Worm (Caenorhabditis elegans) whole organism, young adult: ENCODE results near the gene cex-2.

ENCODE experiments used
- B0035.1 ChIP-seq: sonication (generic microtip); optimal IDR thresholded peaks from 2 replicates; lab custom pipeline; 2016; ENCODE audit warnings: missing genetic modification characterization, mild to moderate bottlenecking, missing compliant biosample characterization, missing genotype, missing genetic modification reagents
- B0336.3 ChIP-seq: fragments of 200-800 bp; sonication (Bioruptor generic); IDR thresholded peaks from 2 replicates; pipeline ENCODE4 v1.3.6; 2022; ENCODE audit warnings: missing genetic modification characterization, missing compliant biosample characterization
- F52B5.7 ChIP-seq: sonication (generic microtip); optimal IDR thresholded peaks from 2 replicates; lab custom pipeline; 2016; ENCODE audit warnings: mild to moderate bottlenecking, missing genetic modification characterization, missing compliant biosample characterization
- F57A8.1 ChIP-seq: fragments of 200-800 bp; sonication (Bioruptor generic); optimal IDR thresholded peaks from 2 replicates; lab custom pipeline; 2018; ENCODE audit warnings: mild to moderate bottlenecking, missing genetic modification characterization, moderate library complexity, missing compliant biosample characterization
- Y67H2A.10 ChIP-seq: fragments of 200-800 bp; sonication (Bioruptor generic); conservative IDR thresholded peaks from 2 replicates; pipeline ENCODE4 v1.3.6; 2022; ENCODE audit warnings: missing genetic modification reagents, missing genetic modification characterization, missing compliant biosample characterization
- ama-1 ChIP-seq, 3 experiments: fragments of 150-350 bp in 1 of 3; sonication (generic microtip) in 2 of 3; optimal IDR thresholded peaks; 2 replicates each; lab custom pipeline; 2014 to 2018; ENCODE audit warnings: missing biosample characterization in 2 of 3, missing genetic modification characterization in 2 of 3, missing genetic modification reagents in 2 of 3
- bed-1 ChIP-seq: fragments of 200-800 bp; sonication (Bioruptor generic); IDR thresholded peaks from 2 replicates; pipeline ENCODE4 v1.3.6; 2022; ENCODE audit warnings: missing genetic modification reagents, missing genetic modification characterization, missing compliant biosample characterization
- egl-44 ChIP-seq: fragments of 200-800 bp; sonication (Bioruptor generic); IDR thresholded peaks from 2 replicates; pipeline ENCODE4 v1.3.6; 2022; ENCODE audit warnings: missing genetic modification reagents, missing genetic modification characterization, missing compliant biosample characterization
- egrh-3 ChIP-seq: fragments of 200-800 bp; sonication (Bioruptor generic); IDR thresholded peaks from 2 replicates; pipeline ENCODE4 v1.3.6; 2022; ENCODE audit warnings: missing genetic modification reagents, missing genetic modification characterization, missing compliant biosample characterization
- ets-4 ChIP-seq: fragments of 200-800 bp; sonication (Bioruptor generic); optimal IDR thresholded peaks from 2 replicates; lab custom pipeline; 2018; ENCODE audit warnings: mild to moderate bottlenecking, missing genetic modification characterization, missing compliant biosample characterization
- him-1 ChIP-seq: sonication (generic microtip); optimal IDR thresholded peaks from 2 replicates; lab custom pipeline; 2016; ENCODE audit warnings: missing genotype, missing genetic modification reagents, missing genetic modification characterization, missing compliant biosample characterization
- hlh-12 ChIP-seq: sonication (generic microtip); optimal IDR thresholded peaks from 2 replicates; lab custom pipeline; 2016; ENCODE audit warnings: missing genetic modification characterization, missing compliant biosample characterization
- hlh-26 ChIP-seq: fragments of 200-800 bp; sonication (Bioruptor generic); conservative IDR thresholded peaks from 2 replicates; pipeline ENCODE4 v1.3.6; 2022; ENCODE audit warnings: missing genetic modification reagents, missing genetic modification characterization, missing compliant biosample characterization
- hmg-1.2 ChIP-seq: fragments of 200-800 bp; sonication (Bioruptor generic); IDR thresholded peaks from 2 replicates; pipeline ENCODE4 v1.3.6; 2022; ENCODE audit warnings: missing genetic modification reagents, missing genetic modification characterization, missing compliant biosample characterization
- hmg-20 ChIP-seq: fragments of 200-800 bp; sonication (Bioruptor generic); IDR thresholded peaks from 2 replicates; pipeline ENCODE4 v1.3.6; 2022; ENCODE audit warnings: missing genetic modification reagents, missing genetic modification characterization, missing compliant biosample characterization
- lin-40 ChIP-seq: sonication (generic microtip); optimal IDR thresholded peaks from 2 replicates; lab custom pipeline; 2016; ENCODE audit warnings: missing genetic modification characterization, mild to moderate bottlenecking, missing compliant biosample characterization, missing genotype, missing genetic modification reagents
- lir-1 ChIP-seq: fragments of 200-800 bp; sonication (Bioruptor generic); conservative IDR thresholded peaks from 2 replicates; pipeline ENCODE4 v1.3.6; 2022; ENCODE audit warnings: missing genetic modification reagents, missing genetic modification characterization, missing compliant biosample characterization
- madf-3 ChIP-seq: fragments of 200-800 bp; sonication (Bioruptor generic); IDR thresholded peaks from 2 replicates; pipeline ENCODE4 v1.3.6; 2022; ENCODE audit warnings: missing genetic modification reagents, missing genetic modification characterization, missing compliant biosample characterization
- madf-8 ChIP-seq: fragments of 200-800 bp; sonication (Bioruptor generic); conservative IDR thresholded peaks from 2 replicates; pipeline ENCODE4 v1.3.6; 2022; ENCODE audit warnings: missing genetic modification reagents, missing genetic modification characterization, missing compliant biosample characterization
- mxl-1 ChIP-seq: sonication (generic microtip); optimal IDR thresholded peaks from 2 replicates; lab custom pipeline; 2016; ENCODE audit warnings: missing genetic modification characterization, missing compliant biosample characterization
- nfya-1 ChIP-seq: sonication (generic microtip); optimal IDR thresholded peaks from 2 replicates; lab custom pipeline; 2017; ENCODE audit warnings: antibody characterized with exemption, missing compliant biosample characterization, missing genetic modification characterization, borderline replicate concordance; ENCODE audit not compliant: insufficient read depth
- nfyb-1 ChIP-seq: fragments of 200-800 bp; sonication (Bioruptor generic); IDR thresholded peaks from 2 replicates; pipeline ENCODE4 v1.3.6; 2022; ENCODE audit warnings: missing genetic modification reagents, missing genetic modification characterization, missing compliant biosample characterization
- nhr-179 ChIP-seq: sonication (generic microtip); optimal IDR thresholded peaks from 2 replicates; lab custom pipeline; 2016; ENCODE audit warnings: mild to moderate bottlenecking, missing genetic modification characterization, missing compliant biosample characterization
- nhr-27 ChIP-seq: fragments of 200-800 bp; sonication (Bioruptor generic); optimal IDR thresholded peaks from 2 replicates; lab custom pipeline; 2018; ENCODE audit warnings: mild to moderate bottlenecking, missing genetic modification characterization, moderate library complexity, missing compliant biosample characterization
- nhr-80 ChIP-seq: sonication (generic microtip); optimal IDR thresholded peaks from 2 replicates; lab custom pipeline; 2016; ENCODE audit warnings: missing genetic modification characterization, missing compliant biosample characterization
- nhr-90 ChIP-seq: sonication (generic microtip); optimal IDR thresholded peaks from 2 replicates; lab custom pipeline; 2016; ENCODE audit warnings: missing genotype, mild to moderate bottlenecking, missing genetic modification characterization, missing compliant biosample characterization
- rec-8 ChIP-seq, 2 experiments: sonication (generic microtip); optimal IDR thresholded peaks; 2 replicates each; lab custom pipeline; 2016; ENCODE audit warnings: mild to moderate bottlenecking in 2 of 2, missing genetic modification characterization in 2 of 2, missing genetic modification reagents in 2 of 2, missing genotype in 2 of 2, missing biosample characterization in 1 of 2, missing compliant biosample characterization in 1 of 2, moderate library complexity in 1 of 2
- sdz-38 ChIP-seq: sonication (generic microtip); optimal IDR thresholded peaks from 2 replicates; lab custom pipeline; 2016; ENCODE audit warnings: missing genotype, missing genetic modification characterization, missing compliant biosample characterization
- sea-2 ChIP-seq: fragments of 200-800 bp; sonication (Bioruptor generic); IDR thresholded peaks from 2 replicates; pipeline ENCODE4 v1.3.6; 2022; ENCODE audit warnings: missing genetic modification characterization, missing compliant biosample characterization
- snpc-4 ChIP-seq, 5 experiments: fragments of 150-350 bp in 1 of 5; sonication (generic microtip) in 4 of 5; optimal IDR thresholded peaks; 2 replicates each; lab custom pipeline; 2014 to 2018; ENCODE audit warnings: missing genetic modification characterization in 5 of 5, missing biosample characterization in 3 of 5, antibody characterized with exemption in 2 of 5, mild to moderate bottlenecking in 2 of 5, missing compliant biosample characterization in 2 of 5, missing genotype in 2 of 5, moderate library complexity in 2 of 5, missing genetic modification reagents in 1 of 5
- tbx-9 ChIP-seq: sonication (generic microtip); optimal IDR thresholded peaks from 2 replicates; lab custom pipeline; 2016; ENCODE audit warnings: borderline replicate concordance, missing genetic modification characterization, inconsistent platforms, missing compliant biosample characterization
- unc-130 ChIP-seq: sonication (generic microtip); optimal IDR thresholded peaks from 2 replicates; lab custom pipeline; 2016; ENCODE audit warnings: missing genetic modification reagents, missing genetic modification characterization, missing compliant biosample characterization
- xnd-1 ChIP-seq: sonication (generic microtip); optimal IDR thresholded peaks from 2 replicates; lab custom pipeline; 2016; ENCODE audit warnings: missing genotype, missing genetic modification reagents, missing genetic modification characterization, missing compliant biosample characterization
- zfh-2 ChIP-seq: fragments of 200-800 bp; sonication (Bioruptor generic); conservative IDR thresholded peaks from 2 replicates; pipeline ENCODE4 v1.3.6; 2022; ENCODE audit warnings: missing genetic modification reagents, missing genetic modification characterization, missing compliant biosample characterization
- zim-3 ChIP-seq: sonication (generic microtip); optimal IDR thresholded peaks from 2 replicates; lab custom pipeline; 2017; ENCODE audit warnings: mild to moderate bottlenecking, missing genetic modification characterization, moderate library complexity, missing compliant biosample characterization
- ztf-18 ChIP-seq: sonication (generic microtip); optimal IDR thresholded peaks from 2 replicates; lab custom pipeline; 2016; ENCODE audit warnings: missing genotype, mild to moderate bottlenecking, missing genetic modification characterization, missing compliant biosample characterization
- ztf-25 ChIP-seq: fragments of 200-800 bp; sonication (Bioruptor generic); IDR thresholded peaks from 2 replicates; pipeline ENCODE4 v1.3.6; 2022; ENCODE audit warnings: missing genetic modification reagents, missing genetic modification characterization, missing compliant biosample characterization
- ztf-28 ChIP-seq: fragments of 200-800 bp; sonication (Bioruptor generic); IDR thresholded peaks from 2 replicates; pipeline ENCODE4 v1.3.6; 2022; ENCODE audit warnings: missing genetic modification reagents, missing genetic modification characterization, missing compliant biosample characterization
- ztf-3 ChIP-seq: fragments of 200-800 bp; sonication (Bioruptor generic); optimal IDR thresholded peaks from 2 replicates; lab custom pipeline; 2018; ENCODE audit warnings: mild to moderate bottlenecking, missing genetic modification characterization, missing compliant biosample characterization

Gene cex-2

ce11 chrII:7880373-7880862 is 45.2 kb upstream of the cex-2 start, which contains the start of gene perm-1 (continued):
- TF ChIP-seq madf-3 (GFP tag; lab: Robert Waterston, UW) (peak; percentile 91), bed-1 (GFP tag; lab: Robert Waterston, UW) (no peak), xnd-1 (tag; lab: Kevin White, UChicago) (peak; percentile 95), B0336.3 (GFP tag; lab: Robert Waterston, UW) (peak; percentile 75), hlh-12 (no peak), nhr-27 (no peak), nhr-90 (tag; lab: Kevin White, UChicago) (no peak), F52B5.7 (tag; lab: Kevin White, UChicago) (no peak), unc-130 (peak; percentile 93), ztf-28 (GFP tag; lab: Robert Waterston, UW) (peak; percentile 71; the same call in 1 of the 2 replicates), zfh-2 (GFP tag; lab: Robert Waterston, UW) (no peak), ama-1 (optimal IDR thresholded peaks at IDR 0.05; lab: Kevin White, UChicago) (no peak), ama-1 (GFP tag; optimal IDR thresholded peaks at IDR 0.05; lab: Kevin White, UChicago) (no peak), nfyb-1 (GFP tag; lab: Robert Waterston, UW) (no peak), tbx-9 (no peak), F57A8.1 (GFP tag; lab: Kevin White, UChicago) (no peak), nfya-1 (tag; lab: Kevin White, UChicago) (no peak), mxl-1 (tag; lab: Kevin White, UChicago) (no peak), snpc-4 (GFP tag; optimal IDR thresholded peaks at IDR 0.05; lab: Kevin White, UChicago) (peak; percentile 64), snpc-4 (tag; optimal IDR thresholded peaks at IDR 0.05; lab: Kevin White, UChicago) (peak in 2 of 4 experiments; percentile 57 to 60), B0035.1 (tag; lab: Kevin White, UChicago) (no peak), hlh-26 (GFP tag; lab: Robert Waterston, UW) (no peak), ztf-25 (GFP tag; lab: Robert Waterston, UW) (no peak), lin-40 (tag; lab: Kevin White, UChicago) (no peak), zim-3 (tag; lab: Kevin White, UChicago) (no peak), sdz-38 (tag; lab: Kevin White, UChicago) (no peak), hmg-1.2 (peak; percentile 71; the same call in 1 of the 2 replicates), lir-1 (GFP tag; lab: Robert Waterston, UW) (peak; percentile 36; the same call in 1 of the 2 replicates), Y67H2A.10 (no peak), rec-8 (tag; optimal IDR thresholded peaks at IDR 0.05; lab: Kevin White, UChicago) (no peak), madf-8 (GFP tag; lab: Robert Waterston, UW) (peak; percentile 96), hmg-20 (GFP tag; lab: Robert Waterston, UW) (no peak), egl-44 (GFP tag; lab: Robert Waterston, UW) (no peak), egrh-3 (no peak), ztf-3 (GFP tag; lab: Kevin White, UChicago) (no peak), nhr-179 (no peak), ets-4 (no peak), ztf-18 (tag; lab: Kevin White, UChicago) (peak; percentile 44), him-1 (peak; percentile 44), sea-2 (GFP tag; lab: Robert Waterston, UW) (no peak)

- TF ChIP-seq nhr-80 (tag; lab: Kevin White, UChicago) (peak; percentile 55), madf-8 (GFP tag; lab: Robert Waterston, UW) (no peak), zfh-2 (GFP tag; lab: Robert Waterston, UW) (0 out of 2 replicates have a peak, but pooled peaks have one; percentile 8)
Observed at ce11 chrII:7879266-7879718, 44.1 kb upstream of the cex-2 start, which contains the start of the genes vha-4 and T01H3.5. TSS of gene vha-4 (minus strand) at chrII:7879316. TSS of gene T01H3.5 (plus strand) at chrII:7879616.
